Worm (Caenorhabditis elegans) whole organism, late embryonic: Measurements from ENCODE around the gene chil-26.
A peak's percentile ranks its signal among the peaks of the same experiment; 100 is the strongest.

ENCODE experiments used
- F13H6.1 ChIP-seq: sonication (generic microtip); optimal IDR thresholded peaks from 2 replicates; lab custom pipeline; 2016; ENCODE audit warnings: missing genetic modification characterization, missing compliant biosample characterization
- K09A11.1 ChIP-seq: sonication (generic microtip); optimal IDR thresholded peaks from 2 replicates; lab custom pipeline; 2017; ENCODE audit warnings: antibody characterized with exemption, mild to moderate bottlenecking, missing genetic modification characterization, missing compliant biosample characterization; ENCODE audit not compliant: insufficient read depth
- Y22D7AL.16 ChIP-seq: sonication (generic microtip); optimal IDR thresholded peaks from 2 replicates; lab custom pipeline; 2016; ENCODE audit warnings: missing genetic modification characterization, missing compliant biosample characterization
- ceh-2 ChIP-seq: sonication (generic microtip); optimal IDR thresholded peaks from 2 replicates; lab custom pipeline; 2016; ENCODE audit warnings: missing genotype, missing genetic modification characterization, missing compliant biosample characterization
- ceh-22 ChIP-seq: sonication (generic microtip); optimal IDR thresholded peaks from 2 replicates; lab custom pipeline; 2017; ENCODE audit warnings: missing biosample characterization, missing genetic modification characterization
- ceh-30 ChIP-seq: fragments of 150-350 bp; optimal IDR thresholded peaks from 2 replicates; lab custom pipeline; 2014; ENCODE audit warnings: missing biosample characterization, missing genetic modification characterization
- ceh-34 ChIP-seq: sonication (generic microtip); optimal IDR thresholded peaks from 2 replicates; lab custom pipeline; 2016; ENCODE audit warnings: mild to moderate bottlenecking, missing genetic modification characterization, missing compliant biosample characterization
- ceh-48 ChIP-seq: sonication (generic microtip); optimal IDR thresholded peaks from 2 replicates; lab custom pipeline; 2016; ENCODE audit warnings: missing genetic modification characterization, inconsistent platforms, missing compliant biosample characterization
- ceh-6 ChIP-seq: fragments of 200-800 bp; sonication (Bioruptor generic); optimal IDR thresholded peaks from 2 replicates; lab custom pipeline; 2018; ENCODE audit warnings: mild to moderate bottlenecking, missing genetic modification characterization, missing compliant biosample characterization
- ceh-9 ChIP-seq: sonication (generic microtip); optimal IDR thresholded peaks from 2 replicates; lab custom pipeline; 2016; ENCODE audit warnings: mild to moderate bottlenecking, missing genetic modification characterization, inconsistent platforms, missing compliant biosample characterization
- che-1 ChIP-seq: sonication (generic microtip); optimal IDR thresholded peaks from 2 replicates; lab custom pipeline; 2016; ENCODE audit warnings: mild to moderate bottlenecking, missing genetic modification characterization, missing compliant biosample characterization
- elt-2 ChIP-seq: sonication (generic microtip); optimal IDR thresholded peaks from 2 replicates; lab custom pipeline; 2016; ENCODE audit warnings: missing genetic modification reagents, missing genetic modification characterization, missing compliant biosample characterization
- ets-4 ChIP-seq: sonication (generic microtip); optimal IDR thresholded peaks from 2 replicates; lab custom pipeline; 2016; ENCODE audit warnings: missing genetic modification characterization, missing compliant biosample characterization
- eyg-1 ChIP-seq: sonication (generic microtip); optimal IDR thresholded peaks from 2 replicates; lab custom pipeline; 2016; ENCODE audit warnings: missing genotype, missing genetic modification characterization, missing compliant biosample characterization
- fax-1 ChIP-seq: sonication (generic microtip); optimal IDR thresholded peaks from 2 replicates; lab custom pipeline; 2016; ENCODE audit warnings: missing genotype, missing genetic modification characterization, missing compliant biosample characterization
- fkh-10 ChIP-seq: fragments of 150-350 bp; optimal IDR thresholded peaks from 2 replicates; lab custom pipeline; 2014; ENCODE audit warnings: missing biosample characterization, missing genetic modification reagents, missing genetic modification characterization
- fkh-6 ChIP-seq: sonication (generic microtip); optimal IDR thresholded peaks from 2 replicates; lab custom pipeline; 2016; ENCODE audit warnings: missing genetic modification characterization, missing compliant biosample characterization
- hlh-13 ChIP-seq: fragments of 200-800 bp; sonication (Bioruptor generic); optimal IDR thresholded peaks from 2 replicates; lab custom pipeline; 2018; ENCODE audit warnings: mild to moderate bottlenecking, missing genetic modification characterization, missing compliant biosample characterization
- hlh-15 ChIP-seq: sonication (generic microtip); optimal IDR thresholded peaks from 2 replicates; lab custom pipeline; 2016; ENCODE audit warnings: missing genetic modification characterization, missing compliant biosample characterization
- hlh-6 ChIP-seq: sonication (generic microtip); optimal IDR thresholded peaks from 2 replicates; lab custom pipeline; 2016; ENCODE audit warnings: missing genotype, missing genetic modification characterization, missing compliant biosample characterization
- lim-6 ChIP-seq: sonication (generic microtip); optimal IDR thresholded peaks from 2 replicates; lab custom pipeline; 2016; ENCODE audit warnings: missing genetic modification characterization, missing compliant biosample characterization
- lin-11 ChIP-seq: fragments of 200-800 bp; sonication (Bioruptor generic); optimal IDR thresholded peaks from 2 replicates; lab custom pipeline; 2018; ENCODE audit warnings: mild to moderate bottlenecking, missing genetic modification characterization, missing compliant biosample characterization
- mec-3 ChIP-seq: sonication (generic microtip); optimal IDR thresholded peaks from 2 replicates; lab custom pipeline; 2016; ENCODE audit warnings: borderline replicate concordance, missing genetic modification characterization, missing compliant biosample characterization
- nhr-11 ChIP-seq: fragments of 150-350 bp; optimal IDR thresholded peaks from 2 replicates; lab custom pipeline; 2014; ENCODE audit warnings: missing biosample characterization, missing genetic modification characterization
- nhr-232 ChIP-seq: sonication (generic microtip); optimal IDR thresholded peaks from 2 replicates; lab custom pipeline; 2016; ENCODE audit warnings: missing genetic modification characterization, missing compliant biosample characterization
- npax-4 ChIP-seq: sonication (generic microtip); optimal IDR thresholded peaks from 2 replicates; lab custom pipeline; 2016; ENCODE audit warnings: missing genetic modification characterization, missing compliant biosample characterization
- pax-1 ChIP-seq: fragments of 150-350 bp; optimal IDR thresholded peaks from 2 replicates; lab custom pipeline; 2014; ENCODE audit warnings: missing biosample characterization, missing genetic modification characterization
- pqm-1 ChIP-seq: sonication (generic microtip); optimal IDR thresholded peaks from 2 replicates; lab custom pipeline; 2016; ENCODE audit warnings: missing genetic modification characterization, missing compliant biosample characterization
- pros-1 ChIP-seq: fragments of 150-350 bp; optimal IDR thresholded peaks from 2 replicates; lab custom pipeline; 2014; ENCODE audit warnings: missing biosample characterization, missing genetic modification reagents, missing genetic modification characterization
- ref-2 ChIP-seq: sonication (generic microtip); optimal IDR thresholded peaks from 2 replicates; lab custom pipeline; 2016; ENCODE audit warnings: missing genetic modification characterization, missing compliant biosample characterization
- sdc-2 ChIP-seq: sonication (generic microtip); optimal IDR thresholded peaks from 2 replicates; lab custom pipeline; 2016; ENCODE audit warnings: missing genotype, missing genetic modification characterization, missing compliant biosample characterization
- sox-2 ChIP-seq: fragments of 200-800 bp; sonication (Bioruptor generic); IDR thresholded peaks from 2 replicates; pipeline ENCODE4 v1.3.6; 2022; ENCODE audit warnings: missing genetic modification reagents, missing genetic modification characterization, missing compliant biosample characterization
- syd-9 ChIP-seq: sonication (generic microtip); optimal IDR thresholded peaks from 2 replicates; lab custom pipeline; 2016; ENCODE audit warnings: mild to moderate bottlenecking, missing genetic modification characterization, moderate library complexity, missing compliant biosample characterization
- tbx-2 ChIP-seq: sonication (generic microtip); optimal IDR thresholded peaks from 2 replicates; lab custom pipeline; 2016; ENCODE audit warnings: missing genetic modification characterization, missing compliant biosample characterization
- ttx-3 ChIP-seq: sonication (generic microtip); optimal IDR thresholded peaks from 2 replicates; lab custom pipeline; 2016; ENCODE audit warnings: missing genetic modification reagents, missing genetic modification characterization, missing compliant biosample characterization
- unc-3 ChIP-seq, 2 experiments: fragments of 200-800 bp in 1 of 2; sonication (Bioruptor generic) in 1 of 2; sonication (generic microtip) in 1 of 2; conservative IDR thresholded peaks in 1 of 2; optimal IDR thresholded peaks in 1 of 2; 2 replicates each; pipeline versions ENCODE4 v1.3.6 to Lab custom; 2016 to 2022; ENCODE audit warnings: missing compliant biosample characterization in 2 of 2, missing genetic modification characterization in 2 of 2, missing genetic modification reagents in 1 of 2
- unc-42 ChIP-seq: sonication (generic microtip); optimal IDR thresholded peaks from 2 replicates; lab custom pipeline; 2016; ENCODE audit warnings: missing genotype, missing genetic modification characterization, missing compliant biosample characterization
- ztf-16 ChIP-seq: sonication (generic microtip); optimal IDR thresholded peaks from 2 replicates; lab custom pipeline; 2017; ENCODE audit warnings: missing genetic modification characterization, missing compliant biosample characterization

Gene chil-26

ce11 chrII:9498589-9498988 is 23.7 kb downstream of the chil-26 start:
- TF ChIP-seq unc-42 (tag; lab: Kevin White, UChicago) (peak; percentile 29), lim-6 (tag; lab: Kevin White, UChicago) (no peak), elt-2 (tag; lab: Kevin White, UChicago) (peak; percentile 4), ztf-16 (no peak), ttx-3 (tag; lab: Kevin White, UChicago) (no peak), mec-3 (tag; lab: Kevin White, UChicago) (no peak), syd-9 (tag; lab: Kevin White, UChicago) (no peak), pros-1 (tag; lab: Kevin White, UChicago) (no peak), sox-2 (GFP tag; lab: Robert Waterston, UW) (no peak), sdc-2 (tag; lab: Kevin White, UChicago) (no peak)

DNA sequence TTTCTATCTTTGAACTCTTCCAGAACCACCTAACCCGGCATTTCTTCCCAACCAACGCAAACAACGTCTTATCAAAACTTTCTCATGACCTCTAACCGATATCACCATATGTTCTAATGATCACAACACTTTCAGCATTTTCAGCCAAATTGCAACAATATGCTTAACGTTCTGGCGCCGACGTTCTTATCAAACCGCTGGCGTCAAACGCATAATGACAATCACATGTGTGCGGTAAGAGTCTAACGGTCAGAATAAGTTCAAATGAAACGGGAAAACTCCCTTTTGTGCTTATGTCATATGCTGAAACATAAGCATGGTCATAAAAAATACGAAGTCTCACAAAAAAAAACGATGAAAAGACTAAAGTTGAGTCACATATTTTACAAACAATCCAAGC is 26.1 kb downstream of the chil-26 start:
- TF ChIP-seq fkh-10 (no peak), ref-2 (no peak), hlh-6 (tag; lab: Kevin White, UChicago) (no peak), elt-2 (tag; lab: Kevin White, UChicago) (peak; percentile 50), che-1 (tag; lab: Kevin White, UChicago) (no peak), ztf-16 (no peak)

- TF ChIP-seq pqm-1 (tag; lab: Kevin White, UChicago) (no peak), ttx-3 (tag; lab: Kevin White, UChicago) (no peak), nhr-232 (tag; lab: Kevin White, UChicago) (no peak), pros-1 (tag; lab: Kevin White, UChicago) (no peak), ets-4 (tag; lab: Kevin White, UChicago) (no peak), fax-1 (tag; lab: Kevin White, UChicago) (no peak), npax-4 (tag; lab: Kevin White, UChicago) (no peak)
Measured at ce11 chrII:9501955-9502354, 27.1 kb downstream of the chil-26 start.

DNA sequence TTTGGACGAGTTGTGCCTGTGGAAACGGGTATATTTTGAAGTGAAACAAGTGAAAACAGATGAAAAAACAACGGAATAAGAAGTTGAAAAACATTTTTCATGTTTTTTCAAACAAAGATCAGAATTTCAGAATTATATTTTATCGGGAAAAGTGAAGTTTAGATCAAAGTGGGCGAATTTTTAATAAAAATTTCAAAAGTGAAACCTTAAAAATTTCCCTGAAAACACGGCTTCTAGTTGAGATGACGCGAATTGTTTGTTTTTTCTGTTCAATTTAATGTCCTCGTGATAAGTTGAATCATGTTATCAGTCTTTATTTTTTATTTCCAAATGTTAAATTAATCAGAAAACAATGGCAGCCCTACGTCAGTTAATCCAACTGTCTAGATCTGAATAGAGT is 32.3 kb downstream of the chil-26 start, which contains the start of gene gcy-3:
Gene gcy-3, minus strand, starts transcription at position 101 of the 400 bp plus-strand sequence.
- TF ChIP-seq unc-3 (GFP tag; conservative IDR thresholded peaks at IDR 0.05; lab: Robert Waterston, UW) (no peak), unc-3 (tag; optimal IDR thresholded peaks at IDR 0.05; lab: Kevin White, UChicago) (no peak), ceh-34 (tag; lab: Kevin White, UChicago) (no peak), lin-11 (tag; lab: Kevin White, UChicago) (no peak), elt-2 (tag; lab: Kevin White, UChicago) (no peak), Y22D7AL.16 (no peak), ceh-22 (tag; lab: Kevin White, UChicago) (no peak), ztf-16 (no peak), ceh-2 (tag; lab: Kevin White, UChicago) (no peak), hlh-13 (GFP tag; lab: Kevin White, UChicago) (no peak), eyg-1 (no peak), ets-4 (tag; lab: Kevin White, UChicago) (no peak), sdc-2 (tag; lab: Kevin White, UChicago) (no peak), tbx-2 (tag; lab: Kevin White, UChicago) (no peak), ceh-48 (tag; lab: Kevin White, UChicago) (no peak), F13H6.1 (tag; lab: Kevin White, UChicago) (no peak), ceh-6 (no peak), hlh-15 (tag; lab: Kevin White, UChicago) (no peak)

- TF ChIP-seq nhr-11 (tag; lab: Kevin White, UChicago) (no peak), ceh-6 (no peak), ref-2 (no peak), fkh-6 (tag; lab: Kevin White, UChicago) (no peak), hlh-15 (tag; lab: Kevin White, UChicago) (no peak), syd-9 (tag; lab: Kevin White, UChicago) (no peak), npax-4 (tag; lab: Kevin White, UChicago) (no peak), pax-1 (tag; lab: Kevin White, UChicago) (no peak), sdc-2 (tag; lab: Kevin White, UChicago) (no peak), fax-1 (tag; lab: Kevin White, UChicago) (no peak), ceh-30 (tag; lab: Kevin White, UChicago) (no peak), F13H6.1 (tag; lab: Kevin White, UChicago) (no peak), eyg-1 (no peak), ceh-34 (tag; lab: Kevin White, UChicago) (no peak), pros-1 (tag; lab: Kevin White, UChicago) (no peak), ceh-9 (no peak), K09A11.1 (no peak), ceh-22 (tag; lab: Kevin White, UChicago) (no peak), ztf-16 (no peak)
Measured at ce11 chrII:9516836-9517235, 42.0 kb downstream of the chil-26 start, which contains the start of gene gcy-1. Gene gcy-1 (minus strand): TSS chrII:9516936.
